Worm (Caenorhabditis elegans) whole organism, mixed stage, embryonic: ENCODE measurements around the gene rpn-13.

Experiments used
- blmp-1 ChIP-seq: fragments of 150-350 bp; optimal IDR thresholded peaks from 2 replicates; lab custom pipeline; 2014; ENCODE audit warnings: missing biosample characterization, missing genetic modification characterization
- elt-1 ChIP-seq: sonication (generic microtip); optimal IDR thresholded peaks from 2 replicates; lab custom pipeline; 2017; ENCODE audit warnings: missing genetic modification characterization, mild to moderate bottlenecking, missing compliant biosample characterization, antibody characterized with exemption, moderate library complexity, borderline replicate concordance; ENCODE audit not compliant: insufficient read depth

DNA sequence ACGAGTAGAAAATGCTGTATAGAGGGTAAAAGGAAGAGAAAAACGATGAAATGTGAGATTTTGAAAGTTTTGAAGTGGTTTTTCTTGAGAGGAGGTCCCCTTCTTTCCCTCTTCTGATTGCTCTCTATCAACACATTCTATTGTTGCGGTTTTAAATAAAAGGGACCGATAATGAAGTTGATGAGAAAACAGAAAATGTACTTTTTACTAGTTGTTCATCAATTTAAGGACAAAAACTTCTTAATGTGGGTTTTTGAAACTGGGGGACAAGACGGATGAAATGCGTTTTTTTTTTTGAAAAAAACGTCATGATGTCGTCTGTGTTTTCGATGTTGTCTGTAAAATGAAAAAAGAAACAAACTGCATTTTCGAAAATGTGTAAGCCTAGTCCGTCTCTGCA, 24.9 kb downstream of the rpn-13 start:
- TF ChIP-seq elt-1 (no peak), blmp-1 (no peak)
